Fruit fly (Drosophila melanogaster): Measurements from ENCODE around the gene fh.

The fh gene

dm6 chrX:9158366-9158765 is 9.5 kb upstream of the fh start, which contains the start of the genes Ost48 and Dlip1 (continued):
- TF ChIP-seq CG13894 (tag; optimal IDR thresholded peaks at IDR 0.05) (no peak), Dip2 (GFP tag; IDR thresholded peaks at IDR 0.05) (no peak), sqz (GFP tag; optimal IDR thresholded peaks at IDR 0.05) (peak; percentile 77), ase (GFP tag; IDR thresholded peaks at IDR 0.05) (no peak), CG3726 (GFP tag; IDR thresholded peaks at IDR 0.05) (no peak), sr (GFP tag; IDR thresholded peaks at IDR 0.05) (no peak), CG1603 (tag; optimal IDR thresholded peaks at IDR 0.05) (no peak), Six4 (GFP tag; optimal IDR thresholded peaks at IDR 0.05) (no peak), CG10462 (GFP tag; optimal IDR thresholded peaks at IDR 0.05) (no peak), CG17802 (tag; optimal IDR thresholded peaks at IDR 0.05) (no peak), Dek (tag; optimal IDR thresholded peaks at IDR 0.05) (no peak), odd (GFP tag; optimal IDR thresholded peaks at IDR 0.05) (no peak), CG4328 (GFP tag; optimal IDR thresholded peaks at IDR 0.05) (no peak), ranshi (GFP tag; IDR thresholded peaks at IDR 0.05) (no peak), CG30020 (tag; optimal IDR thresholded peaks at IDR 0.05) (no peak), CG32772 (GFP tag; IDR thresholded peaks at IDR 0.05) (peak; percentile 45; the same call in 1 of the 2 replicates), CG10565 (GFP tag; optimal IDR thresholded peaks at IDR 0.05) (no peak), CkIIα-i1 (GFP tag; IDR thresholded peaks at IDR 0.05) (no peak), CG31441 (GFP tag; IDR thresholded peaks at IDR 0.05) (no peak), nerfin-2 (GFP tag; IDR thresholded peaks at IDR 0.05; ENCODE audit: partially characterized antibody) (no peak), CG1529 (GFP tag; optimal IDR thresholded peaks at IDR 0.05) (no peak), crp (GFP tag; optimal IDR thresholded peaks at IDR 0.05) (peak in 1 of 2 experiments; percentile 18), NC2α (GFP tag; optimal IDR thresholded peaks at IDR 0.05) (no peak), CG33213 (GFP tag; optimal IDR thresholded peaks at IDR 0.05) (no peak), CG34422 (GFP tag; IDR thresholded peaks at IDR 0.05) (peak; percentile 50; the same call in 1 of the 3 replicates), fd102C (GFP tag; optimal IDR thresholded peaks at IDR 0.05) (no peak), row (GFP tag; IDR thresholded peaks at IDR 0.05) (no peak), onecut (GFP tag; IDR thresholded peaks at IDR 0.05) (no peak), kah (GFP tag; optimal IDR thresholded peaks at IDR 0.05) (no peak), zfh2 (GFP tag; optimal IDR thresholded peaks at IDR 0.05) (no peak), exex (tag; optimal IDR thresholded peaks at IDR 0.05) (no peak), al (GFP tag; IDR thresholded peaks at IDR 0.05) (no peak), GATAe (GFP tag; conservative IDR thresholded peaks at IDR 0.05) (no peak), grn (GFP tag; optimal IDR thresholded peaks at IDR 0.05) (no peak), crc (GFP tag; optimal IDR thresholded peaks at IDR 0.05) (no peak), MESR4 (GFP tag; optimal IDR thresholded peaks at IDR 0.05) (peak; percentile 28), gcm2 (GFP tag; optimal IDR thresholded peaks at IDR 0.05) (no peak), dmrt99B (tag; optimal IDR thresholded peaks at IDR 0.05) (no peak), sens-2 (GFP tag; IDR thresholded peaks at IDR 0.05) (no peak), CG14860 (GFP tag; IDR thresholded peaks at IDR 0.05; ENCODE audit: partially characterized antibody) (no peak), CG9797 (GFP tag; optimal IDR thresholded peaks at IDR 0.05) (peak; percentile 67), CG7556 (GFP tag; optimal IDR thresholded peaks at IDR 0.05) (no peak), CHES-1-like (GFP tag; optimal IDR thresholded peaks at IDR 0.05) (no peak), Adf1 (GFP tag; IDR thresholded peaks at IDR 0.05) (no peak), CrebB (tag; optimal IDR thresholded peaks at IDR 0.05) (no peak), tx (GFP tag; optimal IDR thresholded peaks at IDR 0.05) (no peak), chn (GFP tag; optimal IDR thresholded peaks at IDR 0.05) (no peak), salm (tag; optimal IDR thresholded peaks at IDR 0.05) (no peak), Myb (GFP tag; optimal IDR thresholded peaks at IDR 0.05) (no peak), seq (GFP tag; IDR thresholded peaks at IDR 0.05) (no peak), Chrac-16 (GFP tag; optimal IDR thresholded peaks at IDR 0.05) (no peak), CG1233 (GFP tag; optimal IDR thresholded peaks at IDR 0.05) (no peak)
